Worm (Caenorhabditis elegans) whole organism, young adult: ENCODE data around the gene hrg-4.
A peak's percentile ranks its signal among the peaks of the same experiment; 100 is the strongest.

Experiments used
- B0035.1 ChIP-seq: sonication (generic microtip); optimal IDR thresholded peaks from 2 replicates; lab custom pipeline; 2016; ENCODE audit warnings: missing genetic modification characterization, mild to moderate bottlenecking, missing compliant biosample characterization, missing genotype, missing genetic modification reagents
- B0336.3 ChIP-seq: fragments of 200-800 bp; sonication (Bioruptor generic); IDR thresholded peaks from 2 replicates; pipeline ENCODE4 v1.3.6; 2022; ENCODE audit warnings: missing genetic modification characterization, missing compliant biosample characterization
- D2030.7 ChIP-seq: fragments of 200-800 bp; sonication (Bioruptor generic); IDR thresholded peaks from 2 replicates; pipeline ENCODE4 v1.3.6; 2022; ENCODE audit warnings: missing genetic modification reagents, missing genetic modification characterization, missing compliant biosample characterization
- F52B5.7 ChIP-seq: sonication (generic microtip); optimal IDR thresholded peaks from 2 replicates; lab custom pipeline; 2016; ENCODE audit warnings: mild to moderate bottlenecking, missing genetic modification characterization, missing compliant biosample characterization
- F55B11.4 ChIP-seq: sonication (generic microtip); optimal IDR thresholded peaks from 2 replicates; lab custom pipeline; 2016; ENCODE audit warnings: missing compliant biosample characterization, missing genetic modification characterization, borderline replicate concordance; ENCODE audit not compliant: insufficient read depth
- F57A8.1 ChIP-seq: fragments of 200-800 bp; sonication (Bioruptor generic); optimal IDR thresholded peaks from 2 replicates; lab custom pipeline; 2018; ENCODE audit warnings: mild to moderate bottlenecking, missing genetic modification characterization, moderate library complexity, missing compliant biosample characterization
- Y95B8A.8 ChIP-seq: fragments of 200-800 bp; sonication (Bioruptor generic); IDR thresholded peaks from 2 replicates; pipeline ENCODE4 v1.3.6; 2022; ENCODE audit warnings: missing genetic modification reagents, missing genetic modification characterization, missing compliant biosample characterization
- akir-1 ChIP-seq: fragments of 200-800 bp; sonication (Bioruptor generic); optimal IDR thresholded peaks from 2 replicates; lab custom pipeline; 2018; ENCODE audit warnings: mild to moderate bottlenecking, missing genetic modification characterization, moderate library complexity, missing compliant biosample characterization
- athp-1 ChIP-seq: sonication (generic microtip); optimal IDR thresholded peaks from 2 replicates; lab custom pipeline; 2017; ENCODE audit warnings: mild to moderate bottlenecking, missing genetic modification characterization, missing compliant biosample characterization
- attf-6 ChIP-seq: fragments of 200-800 bp; sonication (Bioruptor generic); IDR thresholded peaks from 2 replicates; pipeline ENCODE4 v1.3.6; 2022; ENCODE audit warnings: missing genetic modification reagents, missing genetic modification characterization, missing compliant biosample characterization
- ccch-3 ChIP-seq: fragments of 200-800 bp; sonication (Bioruptor generic); optimal IDR thresholded peaks from 2 replicates; lab custom pipeline; 2018; ENCODE audit warnings: mild to moderate bottlenecking, missing genetic modification characterization, missing compliant biosample characterization
- cebp-2 ChIP-seq: fragments of 200-800 bp; sonication (Bioruptor generic); IDR thresholded peaks from 2 replicates; pipeline ENCODE4 v1.3.6; 2022; ENCODE audit warnings: missing genetic modification characterization, missing compliant biosample characterization
- ceh-100 ChIP-seq: fragments of 200-800 bp; sonication (Bioruptor generic); IDR thresholded peaks from 2 replicates; pipeline ENCODE4 v1.3.6; 2022; ENCODE audit warnings: missing genetic modification reagents, missing genetic modification characterization, missing compliant biosample characterization
- ceh-79 ChIP-seq: sonication (generic microtip); optimal IDR thresholded peaks from 2 replicates; lab custom pipeline; 2017; ENCODE audit warnings: mild to moderate bottlenecking, missing genetic modification characterization, missing compliant biosample characterization
- egrh-3 ChIP-seq: fragments of 200-800 bp; sonication (Bioruptor generic); IDR thresholded peaks from 2 replicates; pipeline ENCODE4 v1.3.6; 2022; ENCODE audit warnings: missing genetic modification reagents, missing genetic modification characterization, missing compliant biosample characterization
- hmg-1.2 ChIP-seq: fragments of 200-800 bp; sonication (Bioruptor generic); IDR thresholded peaks from 2 replicates; pipeline ENCODE4 v1.3.6; 2022; ENCODE audit warnings: missing genetic modification reagents, missing genetic modification characterization, missing compliant biosample characterization
- hmg-20 ChIP-seq: fragments of 200-800 bp; sonication (Bioruptor generic); IDR thresholded peaks from 2 replicates; pipeline ENCODE4 v1.3.6; 2022; ENCODE audit warnings: missing genetic modification reagents, missing genetic modification characterization, missing compliant biosample characterization
- hrde-1 ChIP-seq: sonication (generic microtip); optimal IDR thresholded peaks from 2 replicates; lab custom pipeline; 2016; ENCODE audit warnings: missing genetic modification characterization, mild to moderate bottlenecking, missing compliant biosample characterization, moderate library complexity, missing genotype, missing genetic modification reagents, borderline replicate concordance
- let-607 ChIP-seq, 2 experiments: fragments of 200-800 bp in 1 of 2; sonication (Bioruptor generic) in 1 of 2; sonication (generic microtip) in 1 of 2; optimal IDR thresholded peaks; 2 replicates each; lab custom pipeline; 2016 to 2018; ENCODE audit warnings: mild to moderate bottlenecking in 2 of 2, missing compliant biosample characterization in 2 of 2, missing genetic modification characterization in 2 of 2, moderate library complexity in 2 of 2, missing genotype in 1 of 2
- lin-26 ChIP-seq: fragments of 200-800 bp; sonication (Bioruptor generic); IDR thresholded peaks from 2 replicates; pipeline ENCODE4 v1.3.6; 2022; ENCODE audit warnings: missing genetic modification reagents, missing genetic modification characterization, missing compliant biosample characterization
- lin-35 ChIP-seq, 3 experiments: fragments of 150-350 bp in 2 of 3; sonication (generic microtip) in 1 of 3; optimal IDR thresholded peaks; 2 replicates each; lab custom pipeline; 2014 to 2018; ENCODE audit warnings: missing biosample characterization in 3 of 3, missing genetic modification characterization in 3 of 3, missing genetic modification reagents in 3 of 3
- lsl-1 ChIP-seq: fragments of 200-800 bp; sonication (Bioruptor generic); optimal IDR thresholded peaks from 2 replicates; lab custom pipeline; 2018; ENCODE audit warnings: mild to moderate bottlenecking, missing genetic modification characterization, moderate library complexity, missing compliant biosample characterization
- madf-3 ChIP-seq: fragments of 200-800 bp; sonication (Bioruptor generic); IDR thresholded peaks from 2 replicates; pipeline ENCODE4 v1.3.6; 2022; ENCODE audit warnings: missing genetic modification reagents, missing genetic modification characterization, missing compliant biosample characterization
- madf-6 ChIP-seq: fragments of 200-800 bp; sonication (Bioruptor generic); IDR thresholded peaks from 2 replicates; pipeline ENCODE4 v1.3.6; 2022; ENCODE audit warnings: missing genetic modification reagents, missing genetic modification characterization, missing compliant biosample characterization
- madf-8 ChIP-seq: fragments of 200-800 bp; sonication (Bioruptor generic); conservative IDR thresholded peaks from 2 replicates; pipeline ENCODE4 v1.3.6; 2022; ENCODE audit warnings: missing genetic modification reagents, missing genetic modification characterization, missing compliant biosample characterization
- mcd-1 ChIP-seq: fragments of 200-800 bp; sonication (Bioruptor generic); IDR thresholded peaks from 2 replicates; pipeline ENCODE4 v1.3.6; 2022; ENCODE audit warnings: missing genetic modification reagents, missing genetic modification characterization, missing compliant biosample characterization
- mxl-1 ChIP-seq: sonication (generic microtip); optimal IDR thresholded peaks from 2 replicates; lab custom pipeline; 2016; ENCODE audit warnings: missing genetic modification characterization, missing compliant biosample characterization
- nfyb-1 ChIP-seq: fragments of 200-800 bp; sonication (Bioruptor generic); IDR thresholded peaks from 2 replicates; pipeline ENCODE4 v1.3.6; 2022; ENCODE audit warnings: missing genetic modification reagents, missing genetic modification characterization, missing compliant biosample characterization
- nhr-90 ChIP-seq: sonication (generic microtip); optimal IDR thresholded peaks from 2 replicates; lab custom pipeline; 2016; ENCODE audit warnings: missing genotype, mild to moderate bottlenecking, missing genetic modification characterization, missing compliant biosample characterization
- pbrm-1 ChIP-seq: fragments of 200-800 bp; sonication (Bioruptor generic); IDR thresholded peaks from 2 replicates; pipeline ENCODE4 v1.3.6; 2022; ENCODE audit warnings: missing genetic modification reagents, missing genetic modification characterization, missing compliant biosample characterization
- rcor-1 ChIP-seq: fragments of 200-800 bp; sonication (Bioruptor generic); IDR thresholded peaks from 2 replicates; pipeline ENCODE4 v1.3.6; 2022; ENCODE audit warnings: missing genetic modification reagents, missing genetic modification characterization, missing compliant biosample characterization
- sdz-38 ChIP-seq: sonication (generic microtip); optimal IDR thresholded peaks from 2 replicates; lab custom pipeline; 2016; ENCODE audit warnings: missing genotype, missing genetic modification characterization, missing compliant biosample characterization
- snpc-1.1 ChIP-seq: sonication (generic microtip); optimal IDR thresholded peaks from 2 replicates; lab custom pipeline; 2017; ENCODE audit warnings: missing genetic modification characterization, mild to moderate bottlenecking, missing compliant biosample characterization, antibody characterized with exemption, moderate library complexity, missing genotype, missing genetic modification reagents; ENCODE audit not compliant: insufficient read depth
- somi-1 ChIP-seq: fragments of 200-800 bp; sonication (Bioruptor generic); optimal IDR thresholded peaks from 2 replicates; lab custom pipeline; 2018; ENCODE audit warnings: mild to moderate bottlenecking, missing genetic modification characterization, missing compliant biosample characterization
- tbx-9 ChIP-seq: sonication (generic microtip); optimal IDR thresholded peaks from 2 replicates; lab custom pipeline; 2016; ENCODE audit warnings: borderline replicate concordance, missing genetic modification characterization, inconsistent platforms, missing compliant biosample characterization
- tlf-1 ChIP-seq: fragments of 200-800 bp; sonication (Bioruptor generic); optimal IDR thresholded peaks from 2 replicates; lab custom pipeline; 2018; ENCODE audit warnings: mild to moderate bottlenecking, missing genetic modification characterization, missing compliant biosample characterization
- unc-130 ChIP-seq: sonication (generic microtip); optimal IDR thresholded peaks from 2 replicates; lab custom pipeline; 2016; ENCODE audit warnings: missing genetic modification reagents, missing genetic modification characterization, missing compliant biosample characterization
- zfh-2 ChIP-seq: fragments of 200-800 bp; sonication (Bioruptor generic); conservative IDR thresholded peaks from 2 replicates; pipeline ENCODE4 v1.3.6; 2022; ENCODE audit warnings: missing genetic modification reagents, missing genetic modification characterization, missing compliant biosample characterization
- zim-3 ChIP-seq: sonication (generic microtip); optimal IDR thresholded peaks from 2 replicates; lab custom pipeline; 2017; ENCODE audit warnings: mild to moderate bottlenecking, missing genetic modification characterization, moderate library complexity, missing compliant biosample characterization
- ztf-18 ChIP-seq: sonication (generic microtip); optimal IDR thresholded peaks from 2 replicates; lab custom pipeline; 2016; ENCODE audit warnings: missing genotype, mild to moderate bottlenecking, missing genetic modification characterization, missing compliant biosample characterization
- ztf-26 ChIP-seq: sonication (generic microtip); optimal IDR thresholded peaks from 2 replicates; lab custom pipeline; 2017; ENCODE audit warnings: missing genetic modification characterization, missing compliant biosample characterization

The hrg-4 gene

ce11 chrIV:11067003-11067402 lies 36.2 kb upstream of the hrg-4 start, which contains the start of gene ttr-17:
ttr-17 (minus strand) TSS chrIV:11067026.
- TF ChIP-seq tbx-9 = no peak
- no peak for TF ChIP-seq sdz-38 (tag; lab: Kevin White, UChicago)
- no peak for TF ChIP-seq F52B5.7 (tag; lab: Kevin White, UChicago)
- TF ChIP-seq somi-1 (GFP tag; lab: Kevin White, UChicago) = no peak
- no peak for TF ChIP-seq snpc-1.1 (tag; lab: Kevin White, UChicago)
- TF ChIP-seq let-607 (tag; optimal IDR thresholded peaks at IDR 0.05; lab: Kevin White, UChicago) = no peak
- TF ChIP-seq hrde-1 (tag; lab: Kevin White, UChicago) = no peak
- no peak for TF ChIP-seq mxl-1 (tag; lab: Kevin White, UChicago)
- no peak for TF ChIP-seq nfyb-1

- TF ChIP-seq madf-8 (GFP tag; lab: Robert Waterston, UW) = no peak
- no peak for TF ChIP-seq lin-26
- no peak for TF ChIP-seq ceh-79 (tag; lab: Kevin White, UChicago)
- no peak for TF ChIP-seq lsl-1 (GFP tag; lab: Kevin White, UChicago)
- TF ChIP-seq hmg-20 = no peak
- no peak for TF ChIP-seq athp-1 (tag; lab: Kevin White, UChicago)
- TF ChIP-seq zim-3 = no peak
- no peak for TF ChIP-seq ccch-3 (GFP tag; lab: Kevin White, UChicago)
- TF ChIP-seq pbrm-1 (GFP tag; lab: Robert Waterston, UW) = no peak
- TF ChIP-seq tbx-9 = no peak
- TF ChIP-seq ztf-26 (tag; lab: Kevin White, UChicago) = no peak
- TF ChIP-seq nhr-90 (tag; lab: Kevin White, UChicago) = no peak
- no peak for TF ChIP-seq zfh-2
- TF ChIP-seq tlf-1 (GFP tag; lab: Kevin White, UChicago) = no peak
- TF ChIP-seq hrde-1 (tag; lab: Kevin White, UChicago) = no peak
- TF ChIP-seq F57A8.1 (GFP tag; lab: Kevin White, UChicago) = no peak
- no peak for TF ChIP-seq ztf-18 (tag; lab: Kevin White, UChicago)
- no peak for TF ChIP-seq akir-1 (GFP tag; lab: Kevin White, UChicago)
Observed at ce11 chrIV:11063962-11064361, 33.2 kb upstream of the hrg-4 start, which contains the start of gene ttr-16. ttr-16 (minus strand) TSS chrIV:11064137.

- TF ChIP-seq somi-1 (GFP tag; lab: Kevin White, UChicago) (no peak), madf-3 (0 out of 2 replicates have a peak, but pooled peaks have one; percentile 3), tlf-1 (GFP tag; lab: Kevin White, UChicago) (no peak)
Observed at ce11 chrIV:11062984-11063613, 32.3 kb upstream of the hrg-4 start.

ce11 chrIV:11053652-11054317 lies 23.0 kb upstream of the hrg-4 start, which contains the start of the genes F36H1.12 and lin-3:
F36H1.12 (minus strand) TSS chrIV:11053702.
lin-3 (plus strand) TSS chrIV:11054308.
- TF ChIP-seq D2030.7 (GFP tag; lab: Robert Waterston, UW) = peak; percentile 53; the same call in 1 of the 2 replicates
- TF ChIP-seq lin-26 = no peak
- no peak for TF ChIP-seq F55B11.4 (tag; lab: Kevin White, UChicago)
- no peak for TF ChIP-seq somi-1 (GFP tag; lab: Kevin White, UChicago)
- TF ChIP-seq egrh-3 (GFP tag; lab: Robert Waterston, UW) = no peak
- peak; percentile 91 for TF ChIP-seq hmg-1.2 (GFP tag; lab: Robert Waterston, UW)
- peak; percentile 56; the same call in 1 of the 2 replicates for TF ChIP-seq madf-6 (GFP tag; lab: Robert Waterston, UW)
- TF ChIP-seq B0336.3 = no peak
- TF ChIP-seq mcd-1 = peak; percentile 73
- no peak for TF ChIP-seq Y95B8A.8 (GFP tag; lab: Robert Waterston, UW)
- TF ChIP-seq unc-130 (GFP tag; lab: Kevin White, UChicago) = no peak
- peak; percentile 93 for TF ChIP-seq ceh-100
- TF ChIP-seq B0035.1 = no peak
- TF ChIP-seq attf-6 = no peak
- peak; percentile 60 for TF ChIP-seq lsl-1 (GFP tag; lab: Kevin White, UChicago)
- no peak for TF ChIP-seq lin-35 (GFP tag; optimal IDR thresholded peaks at IDR 0.05; lab: Kevin White, UChicago)
- TF ChIP-seq rcor-1 (GFP tag; lab: Robert Waterston, UW) = 0 out of 2 replicates have a peak, but pooled peaks have one; percentile 25
- TF ChIP-seq madf-8 (GFP tag; lab: Robert Waterston, UW) = peak; percentile 20; the same call in 1 of the 2 replicates
- TF ChIP-seq cebp-2 = no peak
